Fruit fly (Drosophila melanogaster) whole organism, prepupa: ENCODE data around the gene Droj2.

Source experiments
- Blimp-1 ChIP-seq: fragments of 200-800 bp; sonication (Bioruptor generic); optimal IDR thresholded peaks from 3 replicates; lab custom pipeline; 2017; ENCODE audit warnings: missing biosample characterization, missing genetic modification characterization, mild to moderate bottlenecking, moderate library complexity, missing genetic modification reagents
- CG10631 ChIP-seq: fragments of 200-800 bp; sonication (Bioruptor generic); optimal IDR thresholded peaks from 2 replicates; lab custom pipeline; 2016; ENCODE audit warnings: missing biosample characterization, missing genetic modification characterization
- CG11294 ChIP-seq: fragments of 200-800 bp; sonication (Bioruptor generic); IDR thresholded peaks from 2 replicates; pipeline ENCODE4 v1.3.6; 2022; ENCODE audit warnings: missing biosample characterization, missing genetic modification characterization
- CG11902 ChIP-seq: fragments of 200-800 bp; sonication (Bioruptor generic); optimal IDR thresholded peaks from 3 replicates; lab custom pipeline; 2016; ENCODE audit warnings: missing biosample characterization, missing genetic modification characterization
- CG15336 ChIP-seq: fragments of 200-800 bp; sonication (Bioruptor generic); IDR thresholded peaks from 2 replicates; pipeline ENCODE4 v1.3.6; 2022; ENCODE audit warnings: missing biosample characterization, missing genetic modification characterization
- CG1621 ChIP-seq: fragments of 200-800 bp; sonication (Bioruptor generic); optimal IDR thresholded peaks from 3 replicates; lab custom pipeline; 2018; ENCODE audit warnings: missing biosample characterization, mild to moderate bottlenecking, missing genetic modification characterization
- CG16779 ChIP-seq: fragments of 200-800 bp; sonication (Bioruptor generic); optimal IDR thresholded peaks from 3 replicates; lab custom pipeline; 2017; ENCODE audit warnings: missing biosample characterization, mild to moderate bottlenecking, missing genetic modification characterization
- CG3032 ChIP-seq: fragments of 200-800 bp; optimal IDR thresholded peaks from 2 replicates; lab custom pipeline; 2019; ENCODE audit warnings: missing biosample characterization, mild to moderate bottlenecking, missing genetic modification characterization, moderate library complexity
- CG32006 ChIP-seq: fragments of 200-800 bp; sonication (Bioruptor generic); optimal IDR thresholded peaks from 3 replicates; lab custom pipeline; 2017; ENCODE audit warnings: missing biosample characterization, mild to moderate bottlenecking, missing genetic modification characterization
- CG3919 ChIP-seq: fragments of 200-800 bp; sonication (Bioruptor generic); optimal IDR thresholded peaks from 3 replicates; lab custom pipeline; 2016; ENCODE audit warnings: missing biosample characterization, missing genetic modification characterization
- CG4318 ChIP-seq: fragments of 200-800 bp; sonication (Bioruptor generic); optimal IDR thresholded peaks from 3 replicates; lab custom pipeline; 2017; ENCODE audit warnings: missing biosample characterization, mild to moderate bottlenecking, missing genetic modification characterization
- CG6163 ChIP-seq: fragments of 200-800 bp; sonication (Bioruptor generic); IDR thresholded peaks from 3 replicates; pipeline ENCODE4 v1.3.6; 2022; ENCODE audit warnings: missing biosample characterization, missing genetic modification characterization
- CG6276 ChIP-seq: fragments of 200-800 bp; sonication (Bioruptor generic); optimal IDR thresholded peaks from 2 replicates; lab custom pipeline; 2017; ENCODE audit warnings: missing biosample characterization, mild to moderate bottlenecking, missing genetic modification characterization
- CG6808 ChIP-seq: fragments of 200-800 bp; sonication (Bioruptor generic); optimal IDR thresholded peaks from 3 replicates; lab custom pipeline; 2017; ENCODE audit warnings: missing biosample characterization, missing genetic modification characterization, mild to moderate bottlenecking, moderate library complexity, missing genetic modification reagents
- CG7368 ChIP-seq: fragments of 200-800 bp; sonication (Bioruptor generic); optimal IDR thresholded peaks from 3 replicates; lab custom pipeline; 2016; ENCODE audit warnings: missing biosample characterization, missing genetic modification characterization
- CG8119 ChIP-seq: fragments of 200-800 bp; sonication (Bioruptor generic); IDR thresholded peaks from 3 replicates; pipeline ENCODE4 v1.3.6; 2022; ENCODE audit warnings: missing biosample characterization, missing genetic modification characterization
- CG8632 ChIP-seq: fragments of 200-800 bp; sonication (Bioruptor generic); optimal IDR thresholded peaks from 3 replicates; lab custom pipeline; 2016; ENCODE audit warnings: missing biosample characterization, missing genetic modification characterization
- CG9139 ChIP-seq: fragments of 200-800 bp; sonication (Bioruptor generic); optimal IDR thresholded peaks from 3 replicates; lab custom pipeline; 2017; ENCODE audit warnings: missing biosample characterization, mild to moderate bottlenecking, missing genetic modification characterization
- Eip75B ChIP-seq: fragments of 200-800 bp; sonication (Bioruptor generic); optimal IDR thresholded peaks from 3 replicates; lab custom pipeline; 2016; ENCODE audit warnings: missing biosample characterization, missing genetic modification characterization
- Eip78C ChIP-seq: fragments of 200-800 bp; sonication (Bioruptor generic); peaks from one replicate; lab custom pipeline; 2016; ENCODE audit warnings: missing biosample characterization, missing genetic modification characterization
- Ets21C ChIP-seq: fragments of 200-800 bp; sonication (Bioruptor generic); optimal IDR thresholded peaks from 3 replicates; lab custom pipeline; 2016; ENCODE audit warnings: missing biosample characterization, missing genetic modification characterization
- Ets96B ChIP-seq: fragments of 200-800 bp; optimal IDR thresholded peaks from 2 replicates; lab custom pipeline; 2019; ENCODE audit warnings: missing biosample characterization, mild to moderate bottlenecking, missing genetic modification characterization, moderate library complexity
- Gug ChIP-seq: fragments of 200-800 bp; sonication (Bioruptor generic); IDR thresholded peaks from 2 replicates; pipeline ENCODE4 v1.3.6; 2022; ENCODE audit warnings: missing biosample characterization, missing genetic modification characterization
- Hr38 ChIP-seq: sonication (Bioruptor generic); optimal IDR thresholded peaks from 2 replicates; lab custom pipeline; 2016; ENCODE audit warnings: missing biosample characterization, missing genetic modification characterization
- Hr39 ChIP-seq: fragments of 200-800 bp; sonication (Bioruptor generic); optimal IDR thresholded peaks from 2 replicates; lab custom pipeline; 2016; ENCODE audit warnings: missing biosample characterization, missing genetic modification characterization
- Hr4 ChIP-seq: fragments of 200-800 bp; sonication (Bioruptor generic); optimal IDR thresholded peaks from 3 replicates; lab custom pipeline; 2016; ENCODE audit warnings: missing biosample characterization, missing genetic modification characterization
- Lpt ChIP-seq: fragments of 200-800 bp; sonication (Bioruptor generic); optimal IDR thresholded peaks from 3 replicates; lab custom pipeline; 2016; ENCODE audit warnings: missing biosample characterization, missing genetic modification characterization
- Met ChIP-seq: fragments of 200-800 bp; sonication (Bioruptor generic); optimal IDR thresholded peaks from 3 replicates; lab custom pipeline; 2016; ENCODE audit warnings: missing biosample characterization, missing genetic modification characterization
- OdsH ChIP-seq: fragments of 200-800 bp; sonication (Bioruptor generic); optimal IDR thresholded peaks from 3 replicates; lab custom pipeline; 2016; ENCODE audit warnings: missing biosample characterization, missing genetic modification characterization
- Smox ChIP-seq: fragments of 200-800 bp; sonication (Bioruptor generic); optimal IDR thresholded peaks from 3 replicates; lab custom pipeline; 2016; ENCODE audit warnings: missing biosample characterization, missing genetic modification characterization
- Sox102F ChIP-seq: fragments of 200-800 bp; sonication (Bioruptor generic); optimal IDR thresholded peaks from 2 replicates; lab custom pipeline; 2016; ENCODE audit warnings: missing biosample characterization, mild to moderate bottlenecking, missing genetic modification characterization
- Sox15 ChIP-seq: fragments of 200-800 bp; sonication (Bioruptor generic); optimal IDR thresholded peaks from 3 replicates; lab custom pipeline; 2016; ENCODE audit warnings: missing biosample characterization, missing genetic modification characterization
- cyc ChIP-seq: fragments of 200-800 bp; sonication (Bioruptor generic); optimal IDR thresholded peaks from 3 replicates; lab custom pipeline; 2016; ENCODE audit warnings: missing biosample characterization, missing genetic modification characterization
- lz ChIP-seq: fragments of 200-800 bp; sonication (Bioruptor generic); optimal IDR thresholded peaks from 3 replicates; lab custom pipeline; 2016; ENCODE audit warnings: missing biosample characterization, missing genetic modification characterization
- net ChIP-seq: fragments of 200-800 bp; sonication (Bioruptor generic); optimal IDR thresholded peaks from 3 replicates; lab custom pipeline; 2016; ENCODE audit warnings: missing biosample characterization, missing genetic modification characterization
- salr ChIP-seq, 2 experiments: fragments of 200-800 bp; sonication (Bioruptor generic); optimal IDR thresholded peaks; 3 replicates each; lab custom pipeline; 2016 to 2018; ENCODE audit warnings: missing biosample characterization in 2 of 2, missing genetic modification characterization in 2 of 2, mild to moderate bottlenecking in 1 of 2
- spab ChIP-seq: fragments of 200-800 bp; sonication (Bioruptor generic); optimal IDR thresholded peaks from 2 replicates; lab custom pipeline; 2017; ENCODE audit warnings: missing biosample characterization, mild to moderate bottlenecking, missing genetic modification characterization, missing genetic modification reagents
- svp ChIP-seq: fragments of 200-800 bp; sonication (Bioruptor generic); peaks from one replicate; lab custom pipeline; 2016; ENCODE audit warnings: missing biosample characterization, missing genetic modification characterization
- topi ChIP-seq: fragments of 200-800 bp; sonication (Bioruptor generic); optimal IDR thresholded peaks from 3 replicates; lab custom pipeline; 2016; ENCODE audit warnings: missing biosample characterization, missing genetic modification characterization
- vri ChIP-seq: fragments of 200-800 bp; sonication (Bioruptor generic); optimal IDR thresholded peaks from 3 replicates; lab custom pipeline; 2016; ENCODE audit warnings: missing biosample characterization, mild to moderate bottlenecking, missing genetic modification characterization

Gene Droj2

dm6 chr3R:13353373-13353772, 28.5 kb upstream of the Droj2 start, which contains the start of gene mthl12:
mthl12 (plus strand) TSS chr3R:13353673.
- TF ChIP-seq OdsH (GFP tag; lab: Kevin White, UChicago) (no peak), CG6163 (GFP tag; lab: Robert Waterston, UW) (no peak), Hr38 (GFP tag; lab: Kevin White, UChicago) (no peak), CG8119 (GFP tag; lab: Robert Waterston, UW) (no peak), CG6276 (no peak), CG8632 (GFP tag; lab: Kevin White, UChicago) (no peak), CG3032 (tag; lab: Kevin White, UChicago) (no peak), Hr4 (GFP tag; lab: Kevin White, UChicago) (no peak), spab (GFP tag; lab: Kevin White, UChicago) (no peak), vri (GFP tag; lab: Kevin White, UChicago) (no peak), CG7368 (GFP tag; lab: Kevin White, UChicago) (no peak)

dm6 chr3R:13356960-13357359, 24.9 kb upstream of the Droj2 start:
- TF ChIP-seq Hr39 (GFP tag; lab: Kevin White, UChicago) (no peak), CG9139 (GFP tag; lab: Kevin White, UChicago) (no peak), spab (GFP tag; lab: Kevin White, UChicago) (no peak), lz (GFP tag; lab: Kevin White, UChicago) (no peak), CG32006 (GFP tag; lab: Kevin White, UChicago) (no peak), CG4318 (GFP tag; lab: Kevin White, UChicago) (no peak), Smox (GFP tag; lab: Kevin White, UChicago) (no peak), CG6163 (GFP tag; lab: Robert Waterston, UW) (no peak), CG15336 (GFP tag; lab: Robert Waterston, UW) (no peak), net (GFP tag; lab: Kevin White, UChicago) (no peak), OdsH (GFP tag; lab: Kevin White, UChicago) (no peak), svp (GFP tag; lab: Kevin White, UChicago) (no peak), CG6276 (no peak), CG1621 (no peak), topi (GFP tag; lab: Kevin White, UChicago) (no peak), salr (GFP tag; optimal IDR thresholded peaks at IDR 0.05; lab: Kevin White, UChicago) (no peak), CG11294 (GFP tag; lab: Robert Waterston, UW) (no peak)

dm6 chr3R:13360108-13360507, 21.8 kb upstream of the Droj2 start:
- peak; percentile 22 for TF ChIP-seq Sox102F (GFP tag; lab: Kevin White, UChicago)
- TF ChIP-seq Met (GFP tag; lab: Kevin White, UChicago), result peak; percentile 23
- TF ChIP-seq CG6163 (GFP tag; lab: Robert Waterston, UW), result 0 out of 3 replicates have a peak, but pooled peaks have one; percentile 37
- TF ChIP-seq net (GFP tag; lab: Kevin White, UChicago), result peak; percentile 18
- no peak for TF ChIP-seq CG16779 (tag; lab: Kevin White, UChicago)
- TF ChIP-seq Hr38 (GFP tag; lab: Kevin White, UChicago), result no peak
- no peak for TF ChIP-seq Blimp-1
- peak; percentile 51 for TF ChIP-seq CG3919 (GFP tag; lab: Kevin White, UChicago)
- TF ChIP-seq Eip78C, result peak; percentile 49
- no peak for TF ChIP-seq CG10631 (GFP tag; lab: Kevin White, UChicago)
- TF ChIP-seq CG1621, result peak; percentile 24

dm6 chr3R:13363347-13363994, 18.4 kb upstream of the Droj2 start:
- TF ChIP-seq Hr4 (GFP tag; lab: Kevin White, UChicago), result no peak
- no peak for TF ChIP-seq CG8119 (GFP tag; lab: Robert Waterston, UW)
- TF ChIP-seq Sox15, result no peak
- TF ChIP-seq cyc (GFP tag; lab: Kevin White, UChicago), result no peak
- no peak for TF ChIP-seq CG1621
- no peak for TF ChIP-seq Met (GFP tag; lab: Kevin White, UChicago)
- TF ChIP-seq Ets21C (GFP tag; lab: Kevin White, UChicago), result no peak
- no peak for TF ChIP-seq Gug (GFP tag; lab: Robert Waterston, UW)
- no peak for TF ChIP-seq Eip75B
- no peak for TF ChIP-seq CG6808 (GFP tag; lab: Kevin White, UChicago)
- TF ChIP-seq Lpt (GFP tag; lab: Kevin White, UChicago), result no peak
- no peak for TF ChIP-seq Smox (GFP tag; lab: Kevin White, UChicago)
- no peak for TF ChIP-seq CG11902 (GFP tag; lab: Kevin White, UChicago)
- TF ChIP-seq Ets96B (tag; lab: Kevin White, UChicago), result no peak
